Fruit fly (Drosophila melanogaster): ENCODE data around the gene CG15059.

DNA sequence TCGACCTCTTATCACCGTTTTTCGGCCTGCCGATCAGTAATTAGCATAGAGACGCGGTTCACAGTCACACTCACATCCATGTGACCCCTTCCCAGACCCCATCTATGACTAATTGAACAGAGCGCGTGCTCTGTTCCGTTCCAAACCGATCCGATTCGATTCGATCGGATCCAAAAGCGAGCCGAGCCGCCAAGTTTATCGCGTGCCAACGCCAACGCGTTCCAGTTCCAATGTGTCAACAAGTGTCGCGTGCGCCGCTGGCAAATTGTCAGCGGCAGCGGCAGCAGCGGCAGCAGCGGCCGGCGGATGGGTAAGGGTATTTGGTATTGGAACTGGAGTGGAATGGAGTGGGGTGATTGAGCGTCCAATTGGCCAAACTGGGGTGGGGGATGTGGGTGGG lies 11.1 kb downstream of the CG15059 start:
- no peak for TF ChIP-seq CG8478 (optimal IDR thresholded peaks at IDR 0.05)
- no peak for TF ChIP-seq CTCF (optimal IDR thresholded peaks at IDR 0.05)
